Fruit fly (Drosophila melanogaster) whole organism, embryonic: ENCODE measurements around the gene CG31219.

Experiments used
- Bdp1 ChIP-seq: fragments of 200-800 bp; sonication (Bioruptor generic); optimal IDR thresholded peaks from 3 replicates; lab custom pipeline; 2016; ENCODE audit warnings: missing biosample characterization, missing genetic modification characterization
- CG11398 ChIP-seq: fragments of 200-800 bp; sonication (Bioruptor generic); optimal IDR thresholded peaks from 2 replicates; lab custom pipeline; 2016; ENCODE audit warnings: missing biosample characterization, missing genetic modification characterization
- CG13123 ChIP-seq: fragments of 200-800 bp; sonication (Bioruptor generic); optimal IDR thresholded peaks from 2 replicates; lab custom pipeline; 2016; ENCODE audit warnings: missing biosample characterization, missing genetic modification characterization
- CG13775 ChIP-seq: fragments of 200-800 bp; sonication (Bioruptor generic); optimal IDR thresholded peaks from 3 replicates; lab custom pipeline; 2017; ENCODE audit warnings: missing biosample characterization, mild to moderate bottlenecking, missing genetic modification characterization
- CG16815 ChIP-seq: fragments of 200-800 bp; sonication (Bioruptor generic); optimal IDR thresholded peaks from 3 replicates; lab custom pipeline; 2017; ENCODE audit warnings: missing biosample characterization, mild to moderate bottlenecking, missing genetic modification characterization
- CG17829 ChIP-seq: fragments of 200-800 bp; optimal IDR thresholded peaks from 2 replicates; lab custom pipeline; 2019; ENCODE audit warnings: missing biosample characterization, mild to moderate bottlenecking, missing genetic modification characterization, moderate library complexity
- CG30431 ChIP-seq: fragments of 200-800 bp; sonication (Bioruptor generic); optimal IDR thresholded peaks from 2 replicates; lab custom pipeline; 2017; ENCODE audit warnings: missing biosample characterization, missing genetic modification characterization
- CG4424 ChIP-seq: fragments of 200-800 bp; sonication (Bioruptor generic); optimal IDR thresholded peaks from 3 replicates; lab custom pipeline; 2016; ENCODE audit warnings: missing biosample characterization, missing genetic modification characterization
- CG4820 ChIP-seq: fragments of 200-800 bp; sonication (Bioruptor generic); optimal IDR thresholded peaks from 3 replicates; lab custom pipeline; 2016; ENCODE audit warnings: missing biosample characterization, missing genetic modification characterization
- CG6272 ChIP-seq: fragments of 200-800 bp; sonication (Bioruptor generic); IDR thresholded peaks from 2 replicates; pipeline ENCODE4 v1.3.6; 2022; ENCODE audit warnings: missing biosample characterization, missing genetic modification characterization
- CG7271 ChIP-seq: fragments of 200-800 bp; sonication (Bioruptor generic); optimal IDR thresholded peaks from 2 replicates; lab custom pipeline; 2018; ENCODE audit warnings: missing biosample characterization, mild to moderate bottlenecking, missing genetic modification characterization, moderate library complexity
- CG7357 ChIP-seq: fragments of 200-800 bp; sonication (Bioruptor generic); IDR thresholded peaks from 3 replicates; pipeline ENCODE4 v1.3.6; 2022; ENCODE audit warnings: missing biosample characterization, missing genetic modification characterization
- Camta ChIP-seq: fragments of 200-800 bp; sonication (Bioruptor generic); optimal IDR thresholded peaks from 2 replicates; lab custom pipeline; 2016; ENCODE audit warnings: missing biosample characterization, missing genetic modification characterization
- CkIIα-i1 ChIP-seq: fragments of 200-800 bp; sonication (Bioruptor generic); IDR thresholded peaks from 2 replicates; pipeline ENCODE4 v1.3.6; 2022; ENCODE audit warnings: missing biosample characterization, missing genetic modification characterization
- CrebB ChIP-seq: fragments of 200-800 bp; sonication (Bioruptor generic); optimal IDR thresholded peaks from 3 replicates; lab custom pipeline; 2018; ENCODE audit warnings: missing biosample characterization, mild to moderate bottlenecking, missing genetic modification characterization
- D19B ChIP-seq: fragments of 200-800 bp; sonication (Bioruptor generic); optimal IDR thresholded peaks from 2 replicates; lab custom pipeline; 2017; ENCODE audit warnings: missing biosample characterization, mild to moderate bottlenecking, missing genetic modification characterization
- Deaf1 ChIP-seq: fragments of 200-800 bp; optimal IDR thresholded peaks from 3 replicates; lab custom pipeline; 2019; ENCODE audit warnings: missing biosample characterization, mild to moderate bottlenecking, missing genetic modification characterization, moderate library complexity
- Dp ChIP-seq: fragments of 200-800 bp; sonication (Bioruptor generic); optimal IDR thresholded peaks from 2 replicates; lab custom pipeline; 2018; ENCODE audit warnings: missing biosample characterization, mild to moderate bottlenecking, missing genetic modification characterization, moderate library complexity
- HLH3B ChIP-seq: fragments of 200-800 bp; sonication (Bioruptor generic); IDR thresholded peaks from 2 replicates; pipeline ENCODE4 v1.3.6; 2022; ENCODE audit warnings: missing biosample characterization, missing genetic modification characterization
- Lhr ChIP-seq: fragments of 200-800 bp; sonication (Bioruptor generic); optimal IDR thresholded peaks from 3 replicates; lab custom pipeline; 2017; ENCODE audit warnings: mild to moderate bottlenecking, missing biosample characterization, missing genetic modification reagents, missing genetic modification characterization
- MBD-R2 ChIP-seq: fragments of 200-800 bp; sonication (Bioruptor generic); IDR thresholded peaks from 2 replicates; pipeline ENCODE4 v1.3.6; 2022; ENCODE audit warnings: missing biosample characterization, missing genetic modification characterization
- Myb ChIP-seq: fragments of 200-800 bp; sonication (Bioruptor generic); optimal IDR thresholded peaks from 2 replicates; lab custom pipeline; 2016; ENCODE audit warnings: missing biosample characterization, missing genetic modification characterization
- Nf-YB ChIP-seq: fragments of 200-800 bp; sonication (Bioruptor generic); optimal IDR thresholded peaks from 3 replicates; lab custom pipeline; 2019; ENCODE audit warnings: missing biosample characterization, mild to moderate bottlenecking, missing genetic modification characterization, moderate library complexity
- Nf-YC ChIP-seq: fragments of 200-800 bp; optimal IDR thresholded peaks from 3 replicates; lab custom pipeline; 2019; ENCODE audit warnings: missing biosample characterization, mild to moderate bottlenecking, missing genetic modification characterization, moderate library complexity
- TFAM ChIP-seq: fragments of 200-800 bp; sonication (Bioruptor generic); optimal IDR thresholded peaks from 2 replicates; lab custom pipeline; 2017; ENCODE audit warnings: missing biosample characterization, missing genetic modification characterization, inconsistent platforms
- ab ChIP-seq: fragments of 200-800 bp; sonication (Bioruptor generic); optimal IDR thresholded peaks from 2 replicates; lab custom pipeline; 2016; ENCODE audit warnings: missing biosample characterization, missing genetic modification characterization
- al ChIP-seq: fragments of 200-800 bp; sonication (Bioruptor generic); IDR thresholded peaks from 2 replicates; pipeline ENCODE4 v1.3.6; 2022; ENCODE audit warnings: missing biosample characterization, missing genetic modification characterization
- amos ChIP-seq: fragments of 200-800 bp; sonication (Bioruptor generic); IDR thresholded peaks from 2 replicates; pipeline ENCODE4 v1.3.6; 2022; ENCODE audit warnings: missing biosample characterization, missing genetic modification characterization; ENCODE audit not compliant: partially characterized antibody
- caup ChIP-seq: fragments of 200-800 bp; sonication (Bioruptor generic); optimal IDR thresholded peaks from 3 replicates; lab custom pipeline; 2017; ENCODE audit warnings: missing biosample characterization, mild to moderate bottlenecking, missing genetic modification characterization, moderate library complexity; ENCODE audit not compliant: severe bottlenecking
- crp ChIP-seq, 2 experiments: fragments of 200-800 bp; sonication (Bioruptor generic); optimal IDR thresholded peaks; 2 replicates in 1 of 2; 3 replicates in 1 of 2; lab custom pipeline; 2017; ENCODE audit warnings: missing biosample characterization in 2 of 2, missing genetic modification characterization in 2 of 2, mild to moderate bottlenecking in 1 of 2, moderate library complexity in 1 of 2
- disco-r ChIP-seq: fragments of 200-800 bp; sonication (Bioruptor generic); optimal IDR thresholded peaks from 2 replicates; lab custom pipeline; 2016; ENCODE audit warnings: missing biosample characterization, missing genetic modification characterization
- dm ChIP-seq: fragments of 200-800 bp; sonication (Bioruptor generic); optimal IDR thresholded peaks from 3 replicates; lab custom pipeline; 2016; ENCODE audit warnings: missing biosample characterization, missing genetic modification characterization
- dysf ChIP-seq: fragments of 200-800 bp; sonication (Bioruptor generic); IDR thresholded peaks from 3 replicates; pipeline ENCODE4 v1.3.6; 2022; ENCODE audit warnings: missing biosample characterization, missing genetic modification characterization
- eve ChIP-seq, 2 experiments: fragments of >200 bp; optimal IDR thresholded peaks; 2 replicates each; lab custom pipeline; 2017; ENCODE audit warnings: missing biosample characterization in 2 of 2, missing genetic modification characterization in 2 of 2
- fd96Cb ChIP-seq: fragments of 200-800 bp; sonication (Bioruptor generic); optimal IDR thresholded peaks from 2 replicates; lab custom pipeline; 2018; ENCODE audit warnings: missing biosample characterization, mild to moderate bottlenecking, missing genetic modification characterization, moderate library complexity
- fu2 ChIP-seq: fragments of 200-800 bp; sonication (Bioruptor generic); optimal IDR thresholded peaks from 2 replicates; lab custom pipeline; 2016; ENCODE audit warnings: missing biosample characterization, missing genetic modification characterization
- gcm2 ChIP-seq: fragments of 200-800 bp; sonication (Bioruptor generic); optimal IDR thresholded peaks from 2 replicates; lab custom pipeline; 2016; ENCODE audit warnings: missing biosample characterization, missing genetic modification characterization
- gfzf ChIP-seq: fragments of 200-800 bp; sonication (Bioruptor generic); optimal IDR thresholded peaks from 2 replicates; lab custom pipeline; 2016; ENCODE audit warnings: missing biosample characterization, mild to moderate bottlenecking, missing genetic modification characterization, moderate library complexity
- gro ChIP-seq: fragments of 200-800 bp; sonication (Bioruptor generic); optimal IDR thresholded peaks from 2 replicates; lab custom pipeline; 2016; ENCODE audit warnings: missing biosample characterization, missing genetic modification characterization
- kah ChIP-seq: fragments of 200-800 bp; sonication (Bioruptor generic); optimal IDR thresholded peaks from 2 replicates; lab custom pipeline; 2018; ENCODE audit warnings: missing biosample characterization, mild to moderate bottlenecking, missing genetic modification characterization
- lilli ChIP-seq: fragments of 200-800 bp; sonication (Bioruptor generic); optimal IDR thresholded peaks from 3 replicates; lab custom pipeline; 2016; ENCODE audit warnings: missing biosample characterization, missing genetic modification characterization
- nau ChIP-seq: fragments of 200-800 bp; sonication (Bioruptor generic); optimal IDR thresholded peaks from 3 replicates; lab custom pipeline; 2017; ENCODE audit warnings: missing biosample characterization, mild to moderate bottlenecking, missing genetic modification characterization, missing genetic modification reagents
- nom ChIP-seq: fragments of 200-800 bp; sonication (Bioruptor generic); optimal IDR thresholded peaks from 2 replicates; lab custom pipeline; 2017; ENCODE audit warnings: missing biosample characterization, missing genetic modification characterization, mild to moderate bottlenecking, moderate library complexity, missing genetic modification reagents
- p53 ChIP-seq: fragments of 200-800 bp; sonication (Bioruptor generic); optimal IDR thresholded peaks from 2 replicates; lab custom pipeline; 2016; ENCODE audit warnings: missing biosample characterization, missing genetic modification characterization
- pita ChIP-seq: fragments of 200-800 bp; sonication (Bioruptor generic); optimal IDR thresholded peaks from 2 replicates; lab custom pipeline; 2017; ENCODE audit warnings: missing biosample characterization, mild to moderate bottlenecking, missing genetic modification characterization
- repo ChIP-seq: fragments of 200-800 bp; sonication (Bioruptor generic); optimal IDR thresholded peaks from 2 replicates; lab custom pipeline; 2016; ENCODE audit warnings: missing biosample characterization, missing genetic modification characterization
- sima ChIP-seq: fragments of 200-800 bp; sonication (Bioruptor generic); optimal IDR thresholded peaks from 2 replicates; lab custom pipeline; 2016; ENCODE audit warnings: missing biosample characterization, missing genetic modification characterization
- wek ChIP-seq: fragments of 200-800 bp; sonication (Bioruptor generic); optimal IDR thresholded peaks from 3 replicates; lab custom pipeline; 2018; ENCODE audit warnings: missing biosample characterization, mild to moderate bottlenecking, missing genetic modification characterization, moderate library complexity
- yki ChIP-seq: fragments of >200 bp; optimal IDR thresholded peaks from 3 replicates; lab custom pipeline; 2018

CG31219 gene

DNA sequence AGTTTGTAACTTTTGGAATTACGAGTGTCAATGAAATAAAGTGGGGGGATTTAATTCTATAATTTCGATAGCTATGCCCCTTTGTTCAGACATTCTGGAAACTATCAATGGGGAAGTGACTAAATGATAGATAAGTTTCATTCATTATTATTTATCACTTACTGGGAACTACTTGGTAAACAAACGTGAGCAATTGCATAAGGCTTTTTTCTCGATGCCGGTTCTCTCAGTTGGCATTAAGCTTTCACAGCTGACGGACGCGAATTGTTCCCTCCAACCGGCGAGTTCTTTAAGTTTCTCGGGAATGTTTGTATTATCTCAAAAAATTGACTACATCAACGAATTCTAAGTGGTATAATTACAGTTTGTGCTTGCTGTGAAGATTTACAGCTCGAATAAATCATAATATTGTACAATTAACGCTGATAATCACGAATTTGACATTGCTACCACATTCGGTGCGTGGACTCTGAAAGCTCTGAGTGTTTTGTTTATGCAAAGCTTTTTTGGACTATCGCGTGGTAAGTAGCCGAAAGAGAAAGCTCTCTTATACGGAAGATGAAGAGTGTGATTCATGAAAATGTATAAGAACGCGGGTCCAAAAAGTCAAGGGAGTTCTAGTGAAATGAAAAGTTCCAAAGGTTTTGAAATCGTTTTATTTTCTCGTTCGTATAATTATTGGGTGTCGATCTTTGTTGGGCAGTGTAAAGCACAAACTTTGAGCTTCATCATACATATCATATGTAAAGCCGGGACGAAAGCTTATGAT lies 20.6 kb downstream of the CG31219 start, which contains the start of gene Naam (continued):
- TF ChIP-seq gfzf (no peak), CG16815 (GFP tag; lab: Kevin White, UChicago) (peak; percentile 25), CG7357 (GFP tag; lab: Robert Waterston, UW) (0 out of 3 replicates have a peak, but pooled peaks have one; percentile 41), TFAM (GFP tag; lab: Kevin White, UChicago) (no peak), eve (GFP tag; optimal IDR thresholded peaks at IDR 0.05; lab: Kevin White, UChicago) (peak in 1 of 2 experiments; percentile 85), CG7271 (tag; lab: Kevin White, UChicago) (no peak), Bdp1 (GFP tag; lab: Kevin White, UChicago) (no peak), yki (lab: Kevin White, UChicago) (no peak), CG30431 (GFP tag; lab: Kevin White, UChicago) (no peak), caup (GFP tag; lab: Kevin White, UChicago) (peak; percentile 83), p53 (peak; percentile 55), CG13775 (peak; percentile 39), gro (GFP tag; lab: Kevin White, UChicago) (peak; percentile 88), HLH3B (GFP tag; lab: Robert Waterston, UW) (peak; percentile 66), D19B (GFP tag; lab: Kevin White, UChicago) (peak; percentile 63), ab (peak; percentile 8), al (GFP tag; lab: Robert Waterston, UW) (peak; percentile 62), gcm2 (peak; percentile 67), Camta (GFP tag; lab: Kevin White, UChicago) (peak; percentile 74), nau (GFP tag; lab: Kevin White, UChicago) (peak; percentile 61), Deaf1 (tag; lab: Kevin White, UChicago) (peak; percentile 46), Myb (GFP tag; lab: Kevin White, UChicago) (peak; percentile 57), wek (peak; percentile 76), fu2 (peak; percentile 74), sima (GFP tag; lab: Kevin White, UChicago) (no peak), CG6272 (GFP tag; lab: Robert Waterston, UW) (peak; percentile 30; the same call in 1 of the 2 replicates), amos (GFP tag; lab: Robert Waterston, UW) (no peak), CG17829 (tag; lab: Kevin White, UChicago) (peak; percentile 74), CG11398 (peak; percentile 84), CG4424 (GFP tag; lab: Kevin White, UChicago) (peak; percentile 69), Nf-YC (no peak), Dp (GFP tag; lab: Kevin White, UChicago) (no peak), nom (GFP tag; lab: Kevin White, UChicago) (no peak), Nf-YB (GFP tag; lab: Kevin White, UChicago) (peak; percentile 51), CkIIα-i1 (GFP tag; lab: Robert Waterston, UW) (no peak), disco-r (GFP tag; lab: Kevin White, UChicago) (peak; percentile 52), dysf (peak; percentile 76), CG13123 (GFP tag; lab: Kevin White, UChicago) (peak; percentile 33), CG4820 (GFP tag; lab: Kevin White, UChicago) (peak; percentile 55), dm (peak; percentile 47), CrebB (peak; percentile 31), kah (no peak), Lhr (GFP tag; lab: Kevin White, UChicago) (peak; percentile 8), lilli (GFP tag; lab: Kevin White, UChicago) (peak; percentile 92), crp (GFP tag; optimal IDR thresholded peaks at IDR 0.05; lab: Kevin White, UChicago) (peak in 1 of 2 experiments; percentile 61), MBD-R2 (GFP tag; lab: Robert Waterston, UW) (peak; percentile 40; the same call in 1 of the 2 replicates), fd96Cb (tag; lab: Kevin White, UChicago) (peak; percentile 53), repo (peak; percentile 60), pita (GFP tag; lab: Kevin White, UChicago) (no peak)
